Worm (Caenorhabditis elegans) whole organism, L4 larva: ENCODE results near the gene sri-47.
"Not testable (repeated sequence)": the region's sequence is repeated elsewhere in the genome, so short reads cannot be mapped to it uniquely, and the experiment has no call there.

Experiments
- aly-2 ChIP-seq: sonication (generic microtip); optimal IDR thresholded peaks from 2 replicates; lab custom pipeline; 2018; ENCODE audit warnings: missing biosample characterization, missing genetic modification characterization
- ama-1 ChIP-seq: fragments of 150-350 bp; optimal IDR thresholded peaks from 2 replicates; lab custom pipeline; 2014; ENCODE audit warnings: inconsistent platforms, mixed read lengths
- dve-1 ChIP-seq: sonication (generic microtip); optimal IDR thresholded peaks from 2 replicates; lab custom pipeline; 2017; ENCODE audit warnings: antibody characterized with exemption, mild to moderate bottlenecking, missing genetic modification characterization, missing compliant biosample characterization; ENCODE audit not compliant: insufficient read depth
- fkh-10 ChIP-seq: fragments of 150-350 bp; optimal IDR thresholded peaks from 2 replicates; lab custom pipeline; 2014; ENCODE audit warnings: missing biosample characterization, missing genetic modification reagents, missing genetic modification characterization
- fos-1 ChIP-seq: fragments of 150-350 bp; optimal IDR thresholded peaks from 2 replicates; lab custom pipeline; 2014; ENCODE audit warnings: missing biosample characterization, missing genetic modification characterization
- lin-13 ChIP-seq: fragments of 150-350 bp; optimal IDR thresholded peaks from 2 replicates; lab custom pipeline; 2014; ENCODE audit warnings: missing biosample characterization, missing genetic modification reagents, missing genetic modification characterization
- lsy-2 ChIP-seq, 2 experiments: fragments of 150-350 bp in 1 of 2; sonication (generic microtip) in 1 of 2; optimal IDR thresholded peaks; 2 replicates each; lab custom pipeline; 2014 to 2017; ENCODE audit warnings: missing biosample characterization in 2 of 2, missing genetic modification characterization in 2 of 2
- mdl-1 ChIP-seq, 2 experiments: fragments of 150-350 bp in 1 of 2; sonication (generic microtip) in 1 of 2; optimal IDR thresholded peaks; 2 replicates each; lab custom pipeline; 2014 to 2017; ENCODE audit warnings: missing biosample characterization in 2 of 2, missing genetic modification characterization in 2 of 2
- mdt-29 ChIP-seq: fragments of 200-800 bp; sonication (Bioruptor generic); IDR thresholded peaks from 2 replicates; pipeline ENCODE4 v1.3.6; 2022; ENCODE audit warnings: missing genetic modification reagents, missing genetic modification characterization, missing compliant biosample characterization
- nhr-10 ChIP-seq: fragments of 150-350 bp; optimal IDR thresholded peaks from 2 replicates; lab custom pipeline; 2014; ENCODE audit warnings: missing biosample characterization, missing genetic modification characterization
- pha-4 ChIP-seq, 2 experiments: fragments of 150-350 bp in 1 of 2; fragments of 200-800 bp in 1 of 2; sonication (Bioruptor generic) in 1 of 2; IDR thresholded peaks in 1 of 2; optimal IDR thresholded peaks in 1 of 2; 2 replicates each; pipeline versions ENCODE4 v1.3.6 to Lab custom; 2014 to 2022; ENCODE audit warnings: missing genetic modification characterization in 2 of 2, missing genetic modification reagents in 2 of 2, missing biosample characterization in 1 of 2, missing compliant biosample characterization in 1 of 2

- TF ChIP-seq ama-1; pha-4 (GFP tag; IDR thresholded peaks at IDR 0.05; lab: Robert Waterston, UW); pha-4 (tag; optimal IDR thresholded peaks at IDR 0.05; lab: Kevin White, UChicago); lsy-2 (tag; optimal IDR thresholded peaks at IDR 0.05; lab: Kevin White, UChicago); mdt-29; lin-13 (GFP tag; lab: Kevin White, UChicago); fos-1 (tag; lab: Kevin White, UChicago); aly-2 (tag; lab: Kevin White, UChicago); fkh-10 (GFP tag; lab: Kevin White, UChicago); nhr-10 (tag; lab: Kevin White, UChicago); mdl-1 (tag; optimal IDR thresholded peaks at IDR 0.05; lab: Kevin White, UChicago); dve-1 (tag; lab: Kevin White, UChicago): not testable (repeated sequence)
These were observed 9.9 kb upstream of the sri-47 start, which contains the start of gene F22E5.12 for ce11 chrII:2646756-2647155.
